Worm (Caenorhabditis elegans) whole organism, mixed stage, embryonic: ENCODE results near the gene T14G8.6.

Experiments
- mab-5 ChIP-seq: fragments of 150-350 bp; optimal IDR thresholded peaks from 2 replicates; lab custom pipeline; 2014; ENCODE audit warnings: missing biosample characterization, missing genetic modification characterization
- unc-62 ChIP-seq: fragments of 150-350 bp; optimal IDR thresholded peaks from 2 replicates; lab custom pipeline; 2014; ENCODE audit warnings: missing biosample characterization, missing genetic modification reagents, missing genetic modification characterization

- TF ChIP-seq mab-5 (no peak), unc-62 (GFP tag; lab: Kevin White, UChicago) (no peak)
These were observed 36.7 kb upstream of the T14G8.6 start for ce11 chrX:12899140-12899888.
